Worm (Caenorhabditis elegans) whole organism, late embryonic: Measurements from ENCODE around the gene T20B12.4.
A peak's percentile ranks its signal among the peaks of the same experiment; 100 is the strongest.

Experiments
- C08G9.2 ChIP-seq: sonication (generic microtip); optimal IDR thresholded peaks from 2 replicates; lab custom pipeline; 2016; ENCODE audit warnings: mild to moderate bottlenecking, missing genetic modification characterization, moderate library complexity, missing compliant biosample characterization
- F13H6.1 ChIP-seq: sonication (generic microtip); optimal IDR thresholded peaks from 2 replicates; lab custom pipeline; 2016; ENCODE audit warnings: missing genetic modification characterization, missing compliant biosample characterization
- K02D7.2 ChIP-seq: sonication (generic microtip); optimal IDR thresholded peaks from 2 replicates; lab custom pipeline; 2017; ENCODE audit warnings: mild to moderate bottlenecking, missing genetic modification characterization, missing compliant biosample characterization
- K09A11.1 ChIP-seq: sonication (generic microtip); optimal IDR thresholded peaks from 2 replicates; lab custom pipeline; 2017; ENCODE audit warnings: antibody characterized with exemption, mild to moderate bottlenecking, missing genetic modification characterization, missing compliant biosample characterization; ENCODE audit not compliant: insufficient read depth
- T23F11.4 ChIP-seq: fragments of 200-800 bp; sonication (Bioruptor generic); optimal IDR thresholded peaks from 2 replicates; lab custom pipeline; 2018; ENCODE audit warnings: mild to moderate bottlenecking, missing genetic modification characterization, missing compliant biosample characterization
- Y22D7AL.16 ChIP-seq: sonication (generic microtip); optimal IDR thresholded peaks from 2 replicates; lab custom pipeline; 2016; ENCODE audit warnings: missing genetic modification characterization, missing compliant biosample characterization
- ahr-1 ChIP-seq: sonication (generic microtip); optimal IDR thresholded peaks from 2 replicates; lab custom pipeline; 2016; ENCODE audit warnings: missing genetic modification characterization, missing compliant biosample characterization
- ceh-14 ChIP-seq: sonication (generic microtip); optimal IDR thresholded peaks from 2 replicates; lab custom pipeline; 2016; ENCODE audit warnings: missing genotype, missing genetic modification characterization, missing compliant biosample characterization
- ceh-24 ChIP-seq: sonication (generic microtip); optimal IDR thresholded peaks from 2 replicates; lab custom pipeline; 2016; ENCODE audit warnings: mild to moderate bottlenecking, missing genetic modification characterization, missing compliant biosample characterization
- ceh-31 ChIP-seq: sonication (generic microtip); optimal IDR thresholded peaks from 2 replicates; lab custom pipeline; 2016; ENCODE audit warnings: missing genetic modification characterization, missing compliant biosample characterization
- ceh-34 ChIP-seq: sonication (generic microtip); optimal IDR thresholded peaks from 2 replicates; lab custom pipeline; 2016; ENCODE audit warnings: mild to moderate bottlenecking, missing genetic modification characterization, missing compliant biosample characterization
- ceh-45 ChIP-seq: fragments of 200-800 bp; sonication (Bioruptor generic); IDR thresholded peaks from 2 replicates; pipeline ENCODE4 v1.3.6; 2022; ENCODE audit warnings: missing genetic modification reagents, missing genetic modification characterization, missing compliant biosample characterization
- ceh-48 ChIP-seq: sonication (generic microtip); optimal IDR thresholded peaks from 2 replicates; lab custom pipeline; 2016; ENCODE audit warnings: missing genetic modification characterization, inconsistent platforms, missing compliant biosample characterization
- dve-1 ChIP-seq: sonication (generic microtip); optimal IDR thresholded peaks from 2 replicates; lab custom pipeline; 2017; ENCODE audit warnings: antibody characterized with exemption, mild to moderate bottlenecking, missing genetic modification characterization, missing compliant biosample characterization
- elt-2 ChIP-seq: sonication (generic microtip); optimal IDR thresholded peaks from 2 replicates; lab custom pipeline; 2016; ENCODE audit warnings: missing genetic modification reagents, missing genetic modification characterization, missing compliant biosample characterization
- elt-4 ChIP-seq: sonication (generic microtip); optimal IDR thresholded peaks from 2 replicates; lab custom pipeline; 2016; ENCODE audit warnings: missing genetic modification characterization, missing compliant biosample characterization
- hlh-13 ChIP-seq: fragments of 200-800 bp; sonication (Bioruptor generic); optimal IDR thresholded peaks from 2 replicates; lab custom pipeline; 2018; ENCODE audit warnings: mild to moderate bottlenecking, missing genetic modification characterization, missing compliant biosample characterization
- hlh-15 ChIP-seq: sonication (generic microtip); optimal IDR thresholded peaks from 2 replicates; lab custom pipeline; 2016; ENCODE audit warnings: missing genetic modification characterization, missing compliant biosample characterization
- hlh-30 ChIP-seq: sonication (generic microtip); optimal IDR thresholded peaks from 2 replicates; lab custom pipeline; 2017; ENCODE audit warnings: antibody characterized with exemption, missing genetic modification characterization, missing compliant biosample characterization; ENCODE audit not compliant: insufficient read depth
- hlh-8 ChIP-seq: sonication (generic microtip); optimal IDR thresholded peaks from 2 replicates; lab custom pipeline; 2016; ENCODE audit warnings: missing genotype, missing genetic modification characterization, missing compliant biosample characterization
- lim-6 ChIP-seq: sonication (generic microtip); optimal IDR thresholded peaks from 2 replicates; lab custom pipeline; 2016; ENCODE audit warnings: missing genetic modification characterization, missing compliant biosample characterization
- madf-2 ChIP-seq: sonication (generic microtip); optimal IDR thresholded peaks from 2 replicates; lab custom pipeline; 2017; ENCODE audit warnings: missing genetic modification characterization, missing compliant biosample characterization
- nfya-1 ChIP-seq: sonication (generic microtip); optimal IDR thresholded peaks from 2 replicates; lab custom pipeline; 2017; ENCODE audit warnings: missing genetic modification characterization, mild to moderate bottlenecking, missing compliant biosample characterization, antibody characterized with exemption, moderate library complexity
- nhr-232 ChIP-seq: sonication (generic microtip); optimal IDR thresholded peaks from 2 replicates; lab custom pipeline; 2016; ENCODE audit warnings: missing genetic modification characterization, missing compliant biosample characterization
- odd-2 ChIP-seq: sonication (generic microtip); optimal IDR thresholded peaks from 2 replicates; lab custom pipeline; 2017; ENCODE audit warnings: antibody characterized with exemption, mild to moderate bottlenecking, missing genetic modification characterization, missing compliant biosample characterization
- pag-3 ChIP-seq: sonication (generic microtip); optimal IDR thresholded peaks from 2 replicates; lab custom pipeline; 2016; ENCODE audit warnings: missing compliant biosample characterization, missing genetic modification characterization, borderline replicate concordance
- pat-9 ChIP-seq: fragments of 200-800 bp; sonication (Bioruptor generic); optimal IDR thresholded peaks from 2 replicates; lab custom pipeline; 2018; ENCODE audit warnings: mild to moderate bottlenecking, missing genetic modification characterization, moderate library complexity, missing compliant biosample characterization
- pax-1 ChIP-seq: fragments of 150-350 bp; optimal IDR thresholded peaks from 2 replicates; lab custom pipeline; 2014; ENCODE audit warnings: missing biosample characterization, missing genetic modification characterization
- pha-4 ChIP-seq: fragments of 150-350 bp; optimal IDR thresholded peaks from 2 replicates; lab custom pipeline; 2018; ENCODE audit warnings: missing biosample characterization, missing genetic modification reagents, missing genetic modification characterization
- ref-2 ChIP-seq: sonication (generic microtip); optimal IDR thresholded peaks from 2 replicates; lab custom pipeline; 2016; ENCODE audit warnings: missing genetic modification characterization, missing compliant biosample characterization
- syd-9 ChIP-seq: sonication (generic microtip); optimal IDR thresholded peaks from 2 replicates; lab custom pipeline; 2016; ENCODE audit warnings: mild to moderate bottlenecking, missing genetic modification characterization, moderate library complexity, missing compliant biosample characterization
- tbx-2 ChIP-seq: sonication (generic microtip); optimal IDR thresholded peaks from 2 replicates; lab custom pipeline; 2016; ENCODE audit warnings: missing genetic modification characterization, missing compliant biosample characterization
- tbx-7 ChIP-seq: sonication (generic microtip); optimal IDR thresholded peaks from 2 replicates; lab custom pipeline; 2016; ENCODE audit warnings: missing genotype, missing genetic modification characterization, missing compliant biosample characterization
- unc-42 ChIP-seq: sonication (generic microtip); optimal IDR thresholded peaks from 2 replicates; lab custom pipeline; 2016; ENCODE audit warnings: missing genotype, missing genetic modification characterization, missing compliant biosample characterization
- unc-86 ChIP-seq: sonication (generic microtip); optimal IDR thresholded peaks from 2 replicates; lab custom pipeline; 2016; ENCODE audit warnings: missing genetic modification characterization, missing compliant biosample characterization
- ztf-16 ChIP-seq: sonication (generic microtip); optimal IDR thresholded peaks from 2 replicates; lab custom pipeline; 2017; ENCODE audit warnings: missing genetic modification characterization, missing compliant biosample characterization

T20B12.4 gene

ce11 chrIII:7378945-7379344 is 11.4 kb downstream of the T20B12.4 start, which contains the start of gene T20B12.7:
Gene T20B12.7, minus strand, starts transcription at chrIII:7379045.
- TF ChIP-seq dve-1 (tag; lab: Kevin White, UChicago) (no peak), hlh-15 (no peak), pax-1 (tag; lab: Kevin White, UChicago) (no peak), nhr-232 (no peak), hlh-8 (tag; lab: Kevin White, UChicago) (no peak), T23F11.4 (GFP tag; lab: Kevin White, UChicago) (no peak), syd-9 (tag; lab: Kevin White, UChicago) (no peak), ztf-16 (no peak), unc-86 (tag; lab: Kevin White, UChicago) (no peak), lim-6 (no peak), pat-9 (tag; lab: Kevin White, UChicago) (no peak), elt-4 (tag; lab: Kevin White, UChicago) (no peak), nfya-1 (tag; lab: Kevin White, UChicago) (no peak), ceh-14 (tag; lab: Kevin White, UChicago) (no peak)

ce11 chrIII:7380120-7380519 is 12.6 kb downstream of the T20B12.4 start:
- TF ChIP-seq ceh-34 (tag; lab: Kevin White, UChicago) (no peak), K09A11.1 (tag; lab: Kevin White, UChicago) (no peak), hlh-13 (GFP tag; lab: Kevin White, UChicago) (no peak), ceh-24 (tag; lab: Kevin White, UChicago) (no peak), F13H6.1 (no peak), K02D7.2 (tag; lab: Kevin White, UChicago) (no peak), ceh-31 (tag; lab: Kevin White, UChicago) (no peak), tbx-7 (tag; lab: Kevin White, UChicago) (no peak), Y22D7AL.16 (no peak), pha-4 (tag; lab: Kevin White, UChicago) (no peak), tbx-2 (tag; lab: Kevin White, UChicago) (no peak), ref-2 (tag; lab: Kevin White, UChicago) (no peak)

- TF ChIP-seq unc-42 (tag; lab: Kevin White, UChicago) (peak; percentile 16), nfya-1 (tag; lab: Kevin White, UChicago) (peak; percentile 44), ceh-31 (tag; lab: Kevin White, UChicago) (peak; percentile 38), elt-2 (tag; lab: Kevin White, UChicago) (no peak)
Measured at ce11 chrIII:7381546-7382171, 14.1 kb downstream of the T20B12.4 start, which contains the start of the genes hmg-4 and T20B12.3. Gene hmg-4, minus strand, starts transcription at chrIII:7381596. Gene T20B12.3, plus strand, starts transcription at chrIII:7382115.

- TF ChIP-seq unc-42 (tag; lab: Kevin White, UChicago) (no peak), ceh-45 (no peak), K09A11.1 (tag; lab: Kevin White, UChicago) (no peak), hlh-15 (no peak), F13H6.1 (no peak), madf-2 (tag; lab: Kevin White, UChicago) (no peak), C08G9.2 (tag; lab: Kevin White, UChicago) (no peak), tbx-7 (tag; lab: Kevin White, UChicago) (no peak), pag-3 (tag; lab: Kevin White, UChicago) (no peak)
Measured at ce11 chrIII:7383733-7384132, 16.2 kb downstream of the T20B12.4 start, which contains the start of gene tbp-1. Gene tbp-1, plus strand, starts transcription at chrIII:7384033.

ce11 chrIII:7385929-7386328 is 18.4 kb downstream of the T20B12.4 start, which contains the start of gene trd-1:
Gene trd-1, plus strand, starts transcription at chrIII:7386229.
- TF ChIP-seq dve-1 (tag; lab: Kevin White, UChicago) (no peak), hlh-30 (tag; lab: Kevin White, UChicago) (no peak), nhr-232 (no peak), hlh-8 (tag; lab: Kevin White, UChicago) (no peak), ceh-48 (tag; lab: Kevin White, UChicago) (no peak), odd-2 (tag; lab: Kevin White, UChicago) (no peak), K02D7.2 (tag; lab: Kevin White, UChicago) (no peak), ahr-1 (tag; lab: Kevin White, UChicago) (no peak)
- TF ChIP-seq, all 69 proteins: peak for 0
